Worm (Caenorhabditis elegans): ENCODE data around the gene soc-2.
"Not testable (repeated sequence)": the region's sequence is repeated elsewhere in the genome, so short reads cannot be mapped to it uniquely, and the experiment has no call there.

DNA sequence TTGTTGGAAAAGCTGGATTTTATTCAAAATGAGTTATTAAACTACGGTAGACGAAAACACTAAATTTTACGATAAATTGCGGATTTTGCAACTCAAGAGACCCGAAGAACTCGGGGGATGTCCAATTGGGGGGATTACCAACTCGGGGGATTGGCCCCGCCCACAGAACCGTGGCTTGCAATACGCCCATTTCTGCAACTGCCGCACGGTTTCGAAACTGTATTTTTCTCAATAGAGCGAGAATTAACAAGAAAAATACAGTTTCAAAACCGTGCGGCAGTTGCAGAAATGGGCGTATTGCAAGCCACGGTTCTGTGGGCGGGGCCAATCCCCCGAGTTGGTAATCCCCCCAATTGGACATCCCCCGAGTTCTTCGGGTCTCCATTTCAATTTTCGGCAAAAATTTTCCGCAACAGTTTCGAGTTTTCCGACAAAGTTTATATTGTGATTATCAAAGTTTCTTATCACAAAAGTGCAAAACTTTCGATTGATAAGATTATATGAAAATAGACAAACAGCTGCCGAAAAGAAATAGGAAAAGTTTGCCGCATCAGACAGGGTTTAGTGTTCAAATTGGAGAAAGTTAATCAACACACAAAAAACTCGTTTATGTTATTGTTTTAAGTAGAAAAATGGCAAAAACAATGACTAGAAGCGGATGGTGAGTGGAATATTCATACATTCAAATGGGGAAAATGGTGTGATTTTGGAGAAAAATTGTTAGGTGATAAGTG lies 62.3 kb downstream of the soc-2 start:
- not testable (repeated sequence) for TF ChIP-seq snpc-1.3 (tag; optimal IDR thresholded peaks at IDR 0.05; ENCODE audit: insufficient read depth); pha-4 (tag; optimal IDR thresholded peaks at IDR 0.05); ccch-3 (GFP tag; optimal IDR thresholded peaks at IDR 0.05); F37B4.10 (GFP tag; IDR thresholded peaks at IDR 0.05); dpl-1 (GFP tag; optimal IDR thresholded peaks at IDR 0.05); unc-62 (GFP tag; optimal IDR thresholded peaks at IDR 0.05)
- TF ChIP-seq snpc-4 (GFP tag; optimal IDR thresholded peaks at IDR 0.05) (peak; percentile 30), snpc-4 (tag; optimal IDR thresholded peaks at IDR 0.05) (peak in 3 of 4 experiments; percentile 14 to 85 (median 81)), F49E8.2 (tag; optimal IDR thresholded peaks at IDR 0.05; ENCODE audit: insufficient read depth) (peak; percentile 81), egl-44 (GFP tag; IDR thresholded peaks at IDR 0.05) (0 out of 2 replicates have a peak, but pooled peaks have one; percentile 10)

Data from whole organism, young adult.